Worm (Caenorhabditis elegans): ENCODE results near the gene clc-23.

clc-23 gene

DNA sequence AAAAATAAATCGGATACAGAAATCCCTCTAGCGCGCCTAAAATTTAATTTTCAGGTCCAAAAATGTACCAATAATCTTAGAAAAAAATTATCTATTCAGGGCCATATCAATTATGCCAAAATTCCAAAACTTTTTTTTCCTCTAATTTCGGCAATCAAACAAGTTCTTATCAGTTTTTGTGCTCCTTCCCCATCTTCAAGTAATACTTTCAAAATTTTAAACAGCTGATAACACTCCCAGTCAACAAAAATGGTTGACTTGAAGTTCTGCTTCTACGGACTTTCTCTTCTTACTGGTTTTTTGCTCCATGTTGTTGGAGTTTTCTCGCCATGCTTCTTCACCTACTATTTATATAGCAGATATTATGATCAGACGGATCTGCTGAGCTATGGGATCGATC is at the start of gene clc-23:
Gene clc-23 (plus strand): TSS at position 223 of the 400 bp plus-strand sequence.
- TF ChIP-seq unc-39 (tag; optimal IDR thresholded peaks at IDR 0.05) (no peak), sma-3 (GFP tag; optimal IDR thresholded peaks at IDR 0.05) (no peak), R02D3.7 (tag; optimal IDR thresholded peaks at IDR 0.05) (no peak), egl-27 (tag; optimal IDR thresholded peaks at IDR 0.05) (no peak), ztf-4 (tag; optimal IDR thresholded peaks at IDR 0.05) (no peak), lsy-2 (tag; optimal IDR thresholded peaks at IDR 0.05) (no peak), blmp-1 (tag; optimal IDR thresholded peaks at IDR 0.05; ENCODE audit: insufficient read depth) (no peak), fos-1 (tag; optimal IDR thresholded peaks at IDR 0.05) (peak; percentile 37), ama-1 (optimal IDR thresholded peaks at IDR 0.05) (no peak)

DNA sequence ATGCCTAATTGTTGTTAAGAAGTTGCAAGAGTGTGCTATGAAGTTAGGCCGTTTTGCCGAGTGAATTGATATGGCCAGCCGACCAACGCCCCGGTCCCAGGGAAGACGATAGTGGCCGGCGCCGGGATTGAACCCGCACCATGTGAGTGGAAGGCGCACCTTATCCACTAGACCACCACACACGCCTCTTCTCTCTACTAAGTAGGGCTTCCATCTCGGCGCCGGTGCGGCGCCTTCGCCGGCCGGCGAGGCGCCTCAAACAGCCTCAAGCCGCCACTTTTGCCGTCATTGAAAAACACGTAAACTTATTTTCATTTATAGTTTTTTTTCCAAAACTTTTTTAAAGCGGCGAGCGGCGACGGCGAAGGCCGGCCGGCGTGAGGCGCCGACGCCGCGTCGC is 41.9 kb upstream of the clc-23 start:
- TF ChIP-seq unc-39 (tag; optimal IDR thresholded peaks at IDR 0.05) = no peak
- no peak for TF ChIP-seq lin-13 (GFP tag; optimal IDR thresholded peaks at IDR 0.05)
- TF ChIP-seq unc-55 (GFP tag; optimal IDR thresholded peaks at IDR 0.05) = no peak
- TF ChIP-seq C34F6.9 (tag; optimal IDR thresholded peaks at IDR 0.05) = no peak
- TF ChIP-seq sma-3 (GFP tag; optimal IDR thresholded peaks at IDR 0.05) = no peak

DNA sequence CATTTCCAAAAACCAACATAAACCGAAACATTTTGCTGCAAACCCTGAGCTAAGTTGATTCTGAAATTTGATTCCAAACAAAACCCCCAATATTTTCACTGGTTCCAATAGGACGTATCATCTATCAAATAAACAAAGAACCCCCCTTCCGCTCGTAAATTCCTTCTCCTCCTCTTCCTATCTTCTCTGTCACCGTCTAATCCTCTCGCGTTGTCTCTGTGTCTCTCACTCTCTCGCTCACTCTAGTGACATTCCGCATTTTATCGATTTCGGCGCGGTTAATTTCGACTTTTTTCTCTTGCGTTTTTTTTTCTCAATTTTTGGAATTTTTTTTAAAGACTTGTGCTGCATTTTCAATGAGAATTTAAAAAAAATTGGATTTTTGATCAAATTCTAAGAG is 38.8 kb upstream of the clc-23 start:
- peak; percentile 69 for TF ChIP-seq unc-55 (GFP tag; optimal IDR thresholded peaks at IDR 0.05)
- peak; percentile 4 for TF ChIP-seq sem-4 (tag; optimal IDR thresholded peaks at IDR 0.05)
- peak; percentile 17 for TF ChIP-seq nhr-25 (tag; optimal IDR thresholded peaks at IDR 0.05)
- no peak for TF ChIP-seq elt-1 (tag; optimal IDR thresholded peaks at IDR 0.05)
- peak; percentile 41 for TF ChIP-seq gmeb-1 (tag; optimal IDR thresholded peaks at IDR 0.05)
- peak; percentile 51 for TF ChIP-seq fos-1 (tag; optimal IDR thresholded peaks at IDR 0.05)
- TF ChIP-seq lsy-2 (tag; optimal IDR thresholded peaks at IDR 0.05) = peak in 1 of 2 experiments; percentile 4
- peak; percentile 58 for TF ChIP-seq C34F6.9 (tag; optimal IDR thresholded peaks at IDR 0.05)
- no peak for TF ChIP-seq zag-1 (tag; optimal IDR thresholded peaks at IDR 0.05)
- no peak for TF ChIP-seq sma-3 (GFP tag; optimal IDR thresholded peaks at IDR 0.05)
- peak; percentile 21 for TF ChIP-seq nhr-129 (tag; optimal IDR thresholded peaks at IDR 0.05)

DNA sequence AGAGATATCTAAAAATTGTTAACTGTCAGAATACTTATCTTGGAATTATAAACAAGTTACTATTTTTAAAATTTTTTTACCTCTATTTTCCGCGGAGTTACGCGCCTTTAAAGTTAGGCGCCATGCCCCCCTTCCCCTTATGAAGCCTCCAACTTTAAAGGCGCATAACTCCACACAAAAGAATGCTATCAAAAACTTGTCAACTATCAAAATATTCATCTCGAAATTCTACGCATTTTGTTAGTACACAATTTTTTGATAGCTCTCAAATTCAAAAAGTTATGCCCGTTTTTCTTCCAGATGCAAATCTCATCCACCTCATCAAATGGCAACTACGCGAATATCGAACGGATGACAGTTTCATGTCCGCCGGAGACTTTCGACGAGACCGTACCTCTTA is 37.8 kb upstream of the clc-23 start, which contains the start of gene tbc-10:
Gene tbc-10 (plus strand): TSS at position 301 of the 400 bp plus-strand sequence.
- TF ChIP-seq dmd-4 (tag; optimal IDR thresholded peaks at IDR 0.05) (no peak), elt-3 (tag; optimal IDR thresholded peaks at IDR 0.05) (no peak), nhr-11 (tag; optimal IDR thresholded peaks at IDR 0.05) (no peak), gmeb-1 (tag; optimal IDR thresholded peaks at IDR 0.05) (no peak), Y55F3AM.14 (GFP tag; optimal IDR thresholded peaks at IDR 0.05) (no peak), skn-1 (tag; optimal IDR thresholded peaks at IDR 0.05) (no peak), snpc-4 (tag; optimal IDR thresholded peaks at IDR 0.05) (no peak), lin-39 (tag; optimal IDR thresholded peaks at IDR 0.05) (no peak), sma-3 (GFP tag; optimal IDR thresholded peaks at IDR 0.05) (no peak), nhr-25 (tag; optimal IDR thresholded peaks at IDR 0.05) (no peak), sma-9 (GFP tag; optimal IDR thresholded peaks at IDR 0.05) (no peak), sma-9 (tag; optimal IDR thresholded peaks at IDR 0.05) (no peak), ZK546.5 (tag; optimal IDR thresholded peaks at IDR 0.05) (no peak), alr-1 (tag; optimal IDR thresholded peaks at IDR 0.05) (no peak), mdl-1 (tag; optimal IDR thresholded peaks at IDR 0.05) (no peak), ztf-1 (GFP tag; conservative IDR thresholded peaks at IDR 0.05) (no peak), nhr-129 (tag; optimal IDR thresholded peaks at IDR 0.05) (no peak)

DNA sequence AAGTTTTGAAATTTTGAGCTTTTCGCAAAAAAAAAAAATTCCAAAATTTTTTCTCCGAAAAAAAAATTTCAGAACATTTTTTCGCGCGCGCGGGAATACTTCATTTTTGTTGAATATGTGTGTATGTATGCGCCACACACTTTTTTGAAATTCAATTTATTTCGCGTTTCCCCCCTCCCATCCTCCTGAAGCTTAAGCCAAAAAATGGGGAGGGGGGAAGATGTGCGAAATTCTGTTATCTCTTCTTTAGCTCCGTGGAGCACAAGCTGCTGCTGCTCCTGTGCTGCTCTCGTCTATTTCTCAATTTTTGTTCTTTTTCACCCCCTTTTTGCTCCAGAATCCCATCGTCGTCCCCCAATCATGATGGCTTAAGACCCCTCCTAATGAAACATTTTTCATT is 31.2 kb upstream of the clc-23 start:
- TF ChIP-seq alr-1 (tag; optimal IDR thresholded peaks at IDR 0.05) (no peak), elt-1 (tag; optimal IDR thresholded peaks at IDR 0.05) (no peak), nhr-10 (tag; optimal IDR thresholded peaks at IDR 0.05) (no peak)

DNA sequence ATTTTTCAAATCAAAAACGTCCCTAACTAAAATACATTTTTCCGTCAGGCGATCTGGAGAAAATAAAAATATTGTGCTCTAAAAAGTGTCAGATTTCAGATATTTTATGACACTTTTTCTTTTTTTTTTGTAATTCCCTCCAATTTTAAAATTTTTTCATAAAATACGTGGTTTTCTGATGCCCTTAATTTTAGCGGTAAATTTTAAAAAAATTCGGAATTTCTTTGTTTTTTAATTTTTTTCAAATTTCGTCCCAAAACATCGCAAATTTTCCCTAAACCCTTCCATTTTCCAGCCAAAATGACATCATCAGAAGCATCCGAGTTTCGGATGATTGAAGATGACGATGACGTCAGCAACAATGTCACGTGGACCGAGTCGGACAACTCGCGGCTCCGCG is 29.2 kb upstream of the clc-23 start, which contains the start of gene trp-2:
Gene trp-2 (plus strand): TSS at position 301 of the 400 bp plus-strand sequence.
- TF ChIP-seq peb-1 (tag; optimal IDR thresholded peaks at IDR 0.05) (no peak), C34F6.9 (tag; optimal IDR thresholded peaks at IDR 0.05) (no peak), elt-3 (tag; optimal IDR thresholded peaks at IDR 0.05) (no peak), ceh-16 (tag; optimal IDR thresholded peaks at IDR 0.05) (no peak), gmeb-1 (tag; optimal IDR thresholded peaks at IDR 0.05) (no peak), mdl-1 (tag; optimal IDR thresholded peaks at IDR 0.05) (no peak), unc-62 (GFP tag; optimal IDR thresholded peaks at IDR 0.05) (no peak), ztf-1 (GFP tag; conservative IDR thresholded peaks at IDR 0.05) (no peak), unc-39 (tag; optimal IDR thresholded peaks at IDR 0.05) (no peak), ztf-11 (tag; optimal IDR thresholded peaks at IDR 0.05) (no peak), nhr-10 (tag; optimal IDR thresholded peaks at IDR 0.05) (no peak), nhr-129 (tag; optimal IDR thresholded peaks at IDR 0.05) (no peak), nhr-6 (tag; optimal IDR thresholded peaks at IDR 0.05) (no peak), lin-13 (GFP tag; optimal IDR thresholded peaks at IDR 0.05) (no peak), nhr-77 (tag; optimal IDR thresholded peaks at IDR 0.05) (no peak), egl-27 (tag; optimal IDR thresholded peaks at IDR 0.05) (no peak), Y55F3AM.14 (GFP tag; optimal IDR thresholded peaks at IDR 0.05) (no peak), nhr-12 (tag; optimal IDR thresholded peaks at IDR 0.05) (no peak), sem-4 (tag; optimal IDR thresholded peaks at IDR 0.05) (no peak), ama-1 (optimal IDR thresholded peaks at IDR 0.05) (no peak)

All from whole organism, L2 larva.